Worm (Caenorhabditis elegans) whole organism, L2 larva: ENCODE data around the gene C23H4.6.

ENCODE experiments used
- C34F6.9 ChIP-seq: fragments of 150-350 bp; optimal IDR thresholded peaks from 2 replicates; lab custom pipeline; 2014; ENCODE audit warnings: missing biosample characterization, missing genetic modification characterization
- R02D3.7 ChIP-seq: fragments of 150-350 bp; optimal IDR thresholded peaks from 2 replicates; lab custom pipeline; 2014; ENCODE audit warnings: missing biosample characterization, missing genetic modification characterization
- alr-1 ChIP-seq: fragments of 150-350 bp; optimal IDR thresholded peaks from 2 replicates; lab custom pipeline; 2014; ENCODE audit warnings: missing biosample characterization, missing genetic modification characterization
- aly-2 ChIP-seq: fragments of 150-350 bp; optimal IDR thresholded peaks from 2 replicates; lab custom pipeline; 2014; ENCODE audit warnings: missing biosample characterization, missing genetic modification characterization
- ama-1 ChIP-seq: fragments of 150-350 bp; optimal IDR thresholded peaks from 2 replicates; lab custom pipeline; 2018; ENCODE audit warnings: inconsistent platforms
- blmp-1 ChIP-seq: sonication (generic microtip); optimal IDR thresholded peaks from 2 replicates; lab custom pipeline; 2017; ENCODE audit warnings: missing genetic modification characterization, mild to moderate bottlenecking, missing compliant biosample characterization, antibody characterized with exemption, moderate library complexity; ENCODE audit not compliant: insufficient read depth
- ceh-82 ChIP-seq: fragments of 150-350 bp; optimal IDR thresholded peaks from 2 replicates; lab custom pipeline; 2014; ENCODE audit warnings: missing biosample characterization, missing genetic modification characterization
- dmd-4 ChIP-seq: sonication (generic microtip); optimal IDR thresholded peaks from 2 replicates; lab custom pipeline; 2017; ENCODE audit warnings: missing biosample characterization, missing genetic modification characterization
- egl-27 ChIP-seq: sonication (generic microtip); optimal IDR thresholded peaks from 3 replicates; lab custom pipeline; 2017; ENCODE audit warnings: missing biosample characterization, missing genetic modification reagents, missing genetic modification characterization
- elt-1 ChIP-seq: fragments of 150-350 bp; optimal IDR thresholded peaks from 2 replicates; lab custom pipeline; 2014; ENCODE audit warnings: missing biosample characterization, missing genetic modification characterization
- fos-1 ChIP-seq: fragments of 150-350 bp; optimal IDR thresholded peaks from 2 replicates; lab custom pipeline; 2014; ENCODE audit warnings: missing biosample characterization, missing genetic modification characterization
- lin-11 ChIP-seq: fragments of 150-350 bp; sonication (generic microtip); optimal IDR thresholded peaks from 2 replicates; lab custom pipeline; 2014; ENCODE audit warnings: missing biosample characterization, missing genetic modification characterization, inconsistent platforms, mixed read lengths
- lin-13 ChIP-seq: fragments of 150-350 bp; optimal IDR thresholded peaks from 2 replicates; lab custom pipeline; 2014; ENCODE audit warnings: missing biosample characterization, missing genetic modification reagents, missing genetic modification characterization
- lin-39 ChIP-seq: fragments of 150-350 bp; optimal IDR thresholded peaks from 2 replicates; lab custom pipeline; 2014; ENCODE audit warnings: missing biosample characterization, missing genetic modification reagents, missing genetic modification characterization
- lsy-2 ChIP-seq, 2 experiments: fragments of 150-350 bp in 1 of 2; sonication (generic microtip) in 1 of 2; optimal IDR thresholded peaks; 2 replicates each; lab custom pipeline; 2014 to 2017; ENCODE audit warnings: missing biosample characterization in 2 of 2, missing genetic modification characterization in 2 of 2
- mab-5 ChIP-seq: fragments of 150-350 bp; optimal IDR thresholded peaks from 2 replicates; lab custom pipeline; 2014; ENCODE audit warnings: missing biosample characterization, missing genetic modification characterization
- mdl-1 ChIP-seq, 2 experiments: fragments of 150-350 bp in 1 of 2; sonication (generic microtip) in 1 of 2; optimal IDR thresholded peaks; 2 replicates each; lab custom pipeline; 2017; ENCODE audit warnings: missing biosample characterization in 2 of 2, missing genetic modification characterization in 2 of 2
- nhr-10 ChIP-seq: sonication (generic microtip); optimal IDR thresholded peaks from 2 replicates; lab custom pipeline; 2017; ENCODE audit warnings: missing biosample characterization, missing genetic modification characterization
- nhr-11 ChIP-seq: fragments of 150-350 bp; optimal IDR thresholded peaks from 2 replicates; lab custom pipeline; 2014; ENCODE audit warnings: missing biosample characterization, missing genetic modification characterization
- nhr-129 ChIP-seq: fragments of 150-350 bp; optimal IDR thresholded peaks from 2 replicates; lab custom pipeline; 2014; ENCODE audit warnings: missing biosample characterization, missing genetic modification characterization
- nhr-23 ChIP-seq: fragments of 150-350 bp; optimal IDR thresholded peaks from 2 replicates; lab custom pipeline; 2014; ENCODE audit warnings: missing biosample characterization, missing genetic modification reagents, missing genetic modification characterization
- nhr-237 ChIP-seq: fragments of 150-350 bp; optimal IDR thresholded peaks from 2 replicates; lab custom pipeline; 2014; ENCODE audit warnings: missing biosample characterization, missing genetic modification characterization
- nhr-25 ChIP-seq: fragments of 150-350 bp; sonication (generic microtip); optimal IDR thresholded peaks from 3 replicates; lab custom pipeline; 2014; ENCODE audit warnings: missing biosample characterization, missing genetic modification characterization
- nhr-6 ChIP-seq: fragments of 150-350 bp; optimal IDR thresholded peaks from 2 replicates; lab custom pipeline; 2014; ENCODE audit warnings: missing biosample characterization, missing genetic modification characterization
- peb-1 ChIP-seq: fragments of 150-350 bp; optimal IDR thresholded peaks from 2 replicates; lab custom pipeline; 2014; ENCODE audit warnings: missing biosample characterization, missing genetic modification characterization
- sem-4 ChIP-seq: fragments of 150-350 bp; optimal IDR thresholded peaks from 2 replicates; lab custom pipeline; 2014; ENCODE audit warnings: missing biosample characterization, missing genetic modification reagents, missing genetic modification characterization
- skn-1 ChIP-seq: sonication (generic microtip); optimal IDR thresholded peaks from 2 replicates; lab custom pipeline; 2017; ENCODE audit warnings: missing biosample characterization, missing genetic modification characterization
- sma-3 ChIP-seq: sonication (generic microtip); optimal IDR thresholded peaks from 2 replicates; lab custom pipeline; 2016; ENCODE audit warnings: missing genetic modification reagents, missing genetic modification characterization, missing compliant biosample characterization
- sma-9 ChIP-seq, 2 experiments: fragments of 150-350 bp in 1 of 2; sonication (generic microtip) in 1 of 2; optimal IDR thresholded peaks; 2 replicates each; lab custom pipeline; 2014 to 2016; ENCODE audit warnings: missing genetic modification characterization in 2 of 2, mild to moderate bottlenecking in 1 of 2, missing biosample characterization in 1 of 2, missing compliant biosample characterization in 1 of 2, missing genetic modification reagents in 1 of 2, moderate library complexity in 1 of 2
- snpc-4 ChIP-seq: fragments of 150-350 bp; optimal IDR thresholded peaks from 2 replicates; lab custom pipeline; 2014; ENCODE audit warnings: missing biosample characterization, missing genetic modification characterization
- unc-55 ChIP-seq: fragments of 150-350 bp; sonication (generic microtip); optimal IDR thresholded peaks from 3 replicates; lab custom pipeline; 2014; ENCODE audit warnings: missing biosample characterization, missing genetic modification reagents, missing genetic modification characterization
- ztf-11 ChIP-seq: sonication (generic microtip); optimal IDR thresholded peaks from 2 replicates; lab custom pipeline; 2017; ENCODE audit warnings: missing biosample characterization, missing genetic modification characterization
- ztf-4 ChIP-seq: fragments of 150-350 bp; optimal IDR thresholded peaks from 2 replicates; lab custom pipeline; 2014; ENCODE audit warnings: missing biosample characterization, missing genetic modification characterization

C23H4.6 gene

DNA sequence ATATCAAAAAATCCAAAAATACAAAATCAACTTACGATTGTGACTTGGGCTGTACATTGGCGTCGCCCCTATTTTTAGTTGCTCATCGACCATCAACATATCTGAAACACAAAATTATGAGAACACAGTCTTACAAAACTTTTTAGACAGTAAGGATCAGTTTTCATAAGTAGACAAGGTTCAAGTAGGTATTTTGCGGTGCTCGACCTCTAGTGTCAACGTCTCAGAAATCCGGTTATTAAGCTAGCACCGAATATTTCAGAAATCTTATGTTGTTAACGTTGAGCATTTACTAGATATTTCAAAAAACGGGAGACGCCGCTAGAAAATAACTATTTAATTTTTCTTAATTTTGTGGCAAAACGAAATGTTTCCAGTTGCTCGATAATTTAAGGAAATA, 35.4 kb downstream of the C23H4.6 start, which contains the start of gene otpl-8:
Gene otpl-8, minus strand, starts transcription at position 101 of the 400 bp plus-strand sequence.
- TF ChIP-seq ama-1 (lab: Kevin White, UChicago): no peak
- no peak for TF ChIP-seq sma-9 (GFP tag; optimal IDR thresholded peaks at IDR 0.05; lab: Kevin White, UChicago)
- no peak for TF ChIP-seq sma-9 (tag; optimal IDR thresholded peaks at IDR 0.05; lab: Kevin White, UChicago)
- TF ChIP-seq sma-3 (GFP tag; lab: Kevin White, UChicago): no peak
- TF ChIP-seq aly-2 (tag; lab: Kevin White, UChicago): no peak
- TF ChIP-seq sem-4: no peak
- TF ChIP-seq alr-1 (tag; lab: Kevin White, UChicago): no peak
- no peak for TF ChIP-seq mdl-1 (tag; optimal IDR thresholded peaks at IDR 0.05; lab: Kevin White, UChicago)
- no peak for TF ChIP-seq fos-1 (tag; lab: Kevin White, UChicago)
- TF ChIP-seq unc-55 (GFP tag; lab: Kevin White, UChicago): no peak
- no peak for TF ChIP-seq nhr-237 (tag; lab: Kevin White, UChicago)
- no peak for TF ChIP-seq lin-13 (GFP tag; lab: Kevin White, UChicago)
- no peak for TF ChIP-seq ztf-4
- TF ChIP-seq nhr-10 (tag; lab: Kevin White, UChicago): no peak
- TF ChIP-seq snpc-4 (tag; lab: Kevin White, UChicago): no peak
- no peak for TF ChIP-seq nhr-11 (tag; lab: Kevin White, UChicago)

DNA sequence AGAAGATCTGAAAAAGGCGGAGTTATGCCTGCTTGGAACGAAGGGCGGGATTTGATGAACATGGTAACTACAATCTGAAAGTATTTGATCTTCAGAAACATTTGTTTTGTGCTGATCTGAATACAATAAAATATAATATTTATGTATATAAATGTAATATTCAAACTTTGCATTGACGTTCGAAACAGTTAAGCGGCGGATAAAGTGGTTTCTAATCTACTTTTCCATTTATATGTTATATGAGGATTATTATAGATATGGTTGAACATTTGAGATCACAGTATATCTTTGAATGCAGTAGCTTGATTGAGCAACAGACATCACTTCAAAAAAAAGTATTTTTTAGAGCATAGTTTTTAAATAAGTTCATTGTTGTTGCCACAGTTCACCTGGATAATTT, 38.5 kb downstream of the C23H4.6 start, which contains the start of gene H19J13.2:
Gene H19J13.2, minus strand, starts transcription at position 101 of the 400 bp plus-strand sequence.
- no peak for TF ChIP-seq lin-13 (GFP tag; lab: Kevin White, UChicago)
- no peak for TF ChIP-seq fos-1 (tag; lab: Kevin White, UChicago)
- TF ChIP-seq C34F6.9 (tag; lab: Kevin White, UChicago): no peak
- no peak for TF ChIP-seq peb-1 (tag; lab: Kevin White, UChicago)
- no peak for TF ChIP-seq nhr-25 (tag; lab: Kevin White, UChicago)
- no peak for TF ChIP-seq skn-1 (tag; lab: Kevin White, UChicago)
- no peak for TF ChIP-seq nhr-129 (tag; lab: Kevin White, UChicago)
- no peak for TF ChIP-seq mdl-1 (tag; optimal IDR thresholded peaks at IDR 0.05; lab: Kevin White, UChicago)
- no peak for TF ChIP-seq nhr-6

DNA sequence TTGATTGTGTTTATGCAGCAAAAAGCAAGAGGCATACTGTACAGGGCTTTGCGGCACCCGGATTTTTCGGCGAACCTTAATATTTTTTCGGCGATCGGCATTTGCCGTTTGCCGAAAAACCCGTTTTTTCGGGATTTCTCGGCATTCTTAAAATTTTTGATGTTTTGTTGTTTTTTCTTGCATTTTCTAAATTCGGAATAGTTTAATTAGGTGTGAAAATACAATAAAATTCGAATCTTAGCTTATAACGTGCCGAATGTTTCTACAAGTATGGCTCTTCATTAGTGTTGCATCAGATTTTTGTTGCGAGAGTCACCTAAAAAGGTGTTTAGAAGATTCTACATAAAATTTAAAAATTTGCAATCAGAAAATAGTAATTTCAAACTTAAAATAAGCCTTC, 40.2 kb downstream of the C23H4.6 start, which contains the start of gene C04B4.6:
Gene C04B4.6, minus strand, starts transcription at position 101 of the 400 bp plus-strand sequence.
- TF ChIP-seq nhr-25 (tag; lab: Kevin White, UChicago): no peak
- no peak for TF ChIP-seq blmp-1
- TF ChIP-seq nhr-6: no peak
- TF ChIP-seq sem-4: no peak
- no peak for TF ChIP-seq nhr-23 (tag; lab: Kevin White, UChicago)
- TF ChIP-seq nhr-11 (tag; lab: Kevin White, UChicago): no peak
- no peak for TF ChIP-seq snpc-4 (tag; lab: Kevin White, UChicago)
- no peak for TF ChIP-seq alr-1 (tag; lab: Kevin White, UChicago)
- TF ChIP-seq sma-3 (GFP tag; lab: Kevin White, UChicago): no peak
- no peak for TF ChIP-seq dmd-4 (tag; lab: Kevin White, UChicago)
- no peak for TF ChIP-seq R02D3.7 (tag; lab: Kevin White, UChicago)
- TF ChIP-seq mab-5: no peak
- no peak for TF ChIP-seq elt-1 (tag; lab: Kevin White, UChicago)
- TF ChIP-seq, all 48 proteins: peak for 0

DNA sequence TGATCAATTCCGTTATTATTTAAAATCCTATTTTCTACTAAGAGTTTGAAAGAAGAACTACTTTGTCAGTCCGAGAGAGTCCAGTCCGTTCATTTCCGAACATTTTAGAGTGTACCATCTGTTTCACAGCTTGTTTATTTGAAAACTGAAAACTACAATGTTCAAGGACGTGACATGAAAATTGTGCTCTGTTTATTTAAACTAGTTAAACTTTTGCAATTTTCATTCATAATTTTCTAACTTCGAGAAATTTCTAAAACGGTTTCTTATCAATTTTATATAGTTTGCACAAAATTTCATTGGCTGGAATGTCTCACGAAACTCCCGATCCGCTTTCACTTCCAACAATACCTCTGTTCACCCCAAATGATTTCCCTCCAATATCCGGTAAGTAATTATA, 45.1 kb downstream of the C23H4.6 start, which contains the start of gene C04B4.1:
Gene C04B4.1, plus strand, starts transcription at position 301 of the 400 bp plus-strand sequence.
- TF ChIP-seq egl-27 (tag; lab: Kevin White, UChicago) (no peak), lsy-2 (tag; optimal IDR thresholded peaks at IDR 0.05; lab: Kevin White, UChicago) (no peak), lin-39 (tag; lab: Kevin White, UChicago) (no peak), mab-5 (no peak), ceh-82 (no peak), ztf-11 (tag; lab: Kevin White, UChicago) (no peak)

DNA sequence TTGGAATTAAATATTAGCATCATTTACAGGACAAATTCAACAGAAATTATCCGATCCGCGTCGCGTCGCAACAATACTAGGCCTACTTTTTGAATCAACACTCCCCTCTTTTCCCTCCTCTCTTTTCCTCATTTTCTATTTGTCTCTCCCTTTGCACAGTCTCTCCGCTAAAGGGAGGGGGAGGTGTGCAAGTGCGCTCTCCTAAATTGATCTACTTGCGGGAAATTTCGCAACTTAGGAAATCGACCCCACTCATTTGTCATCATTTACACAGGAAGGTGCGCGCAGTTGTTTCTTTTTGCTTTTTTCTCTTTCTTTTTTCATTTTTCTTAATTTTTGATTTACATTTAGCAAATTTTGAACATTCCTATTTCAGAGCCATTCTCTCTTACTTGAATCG, 47.5 kb downstream of the C23H4.6 start, which contains the start of gene C04B4.2:
Gene C04B4.2, plus strand, starts transcription at position 371 of the 400 bp plus-strand sequence.
- no peak for TF ChIP-seq sma-9 (GFP tag; optimal IDR thresholded peaks at IDR 0.05; lab: Kevin White, UChicago)
- no peak for TF ChIP-seq sma-9 (tag; optimal IDR thresholded peaks at IDR 0.05; lab: Kevin White, UChicago)
- TF ChIP-seq sma-3 (GFP tag; lab: Kevin White, UChicago): no peak
- TF ChIP-seq lin-11: no peak
- TF ChIP-seq nhr-23 (tag; lab: Kevin White, UChicago): no peak
- TF ChIP-seq nhr-129 (tag; lab: Kevin White, UChicago): no peak
- no peak for TF ChIP-seq alr-1 (tag; lab: Kevin White, UChicago)
- TF ChIP-seq peb-1 (tag; lab: Kevin White, UChicago): no peak
- TF ChIP-seq blmp-1: no peak
- TF ChIP-seq nhr-10 (tag; lab: Kevin White, UChicago): no peak
- no peak for TF ChIP-seq skn-1 (tag; lab: Kevin White, UChicago)
- no peak for TF ChIP-seq ceh-82
- TF ChIP-seq elt-1 (tag; lab: Kevin White, UChicago): no peak
- no peak for TF ChIP-seq mdl-1 (tag; optimal IDR thresholded peaks at IDR 0.05; lab: Kevin White, UChicago)
- TF ChIP-seq R02D3.7 (tag; lab: Kevin White, UChicago): no peak
